Fruit fly (Drosophila melanogaster) whole organism, embryonic: Measurements from ENCODE around the gene CG5909.

ENCODE experiments used
- Asciz ChIP-seq: fragments of 200-800 bp; sonication (Bioruptor generic); optimal IDR thresholded peaks from 2 replicates; lab custom pipeline; 2017; ENCODE audit warnings: missing biosample characterization, mild to moderate bottlenecking, missing genetic modification characterization, missing genetic modification reagents
- CG10543 ChIP-seq: fragments of 200-800 bp; sonication (Bioruptor generic); optimal IDR thresholded peaks from 3 replicates; lab custom pipeline; 2017; ENCODE audit warnings: missing biosample characterization, mild to moderate bottlenecking, missing genetic modification characterization, moderate library complexity
- CG11695 ChIP-seq: fragments of 200-800 bp; sonication (Bioruptor generic); IDR thresholded peaks from 3 replicates; pipeline ENCODE4 v1.3.6; 2022; ENCODE audit warnings: missing biosample characterization, missing genetic modification characterization
- CG12104 ChIP-seq: fragments of 200-800 bp; sonication (Bioruptor generic); optimal IDR thresholded peaks from 3 replicates; lab custom pipeline; 2016; ENCODE audit warnings: missing biosample characterization, missing genetic modification characterization
- CG12236 ChIP-seq: fragments of 200-800 bp; sonication (Bioruptor generic); optimal IDR thresholded peaks from 2 replicates; lab custom pipeline; 2016; ENCODE audit warnings: missing biosample characterization, missing genetic modification characterization
- CG12769 ChIP-seq: fragments of 200-800 bp; sonication (Bioruptor generic); optimal IDR thresholded peaks from 2 replicates; lab custom pipeline; 2019; ENCODE audit warnings: missing biosample characterization, mild to moderate bottlenecking, missing genetic modification characterization, moderate library complexity
- CG13424 ChIP-seq: fragments of 200-800 bp; sonication (Bioruptor generic); optimal IDR thresholded peaks from 2 replicates; lab custom pipeline; 2019; ENCODE audit warnings: missing biosample characterization, mild to moderate bottlenecking, missing genetic modification characterization, moderate library complexity
- CG13894 ChIP-seq: fragments of 200-800 bp; sonication (Bioruptor generic); optimal IDR thresholded peaks from 3 replicates; lab custom pipeline; 2018; ENCODE audit warnings: missing biosample characterization, mild to moderate bottlenecking, missing genetic modification characterization, moderate library complexity
- CG16779 ChIP-seq: fragments of 200-800 bp; sonication (Bioruptor generic); IDR thresholded peaks from 2 replicates; pipeline ENCODE4 v1.3.6; 2022; ENCODE audit warnings: missing biosample characterization, missing genetic modification characterization
- CG17328 ChIP-seq: fragments of 200-800 bp; sonication (Bioruptor generic); IDR thresholded peaks from 2 replicates; pipeline ENCODE4 v1.3.6; 2022; ENCODE audit warnings: missing biosample characterization, missing genetic modification characterization
- CG18262 ChIP-seq: fragments of 200-800 bp; optimal IDR thresholded peaks from 3 replicates; lab custom pipeline; 2019; ENCODE audit warnings: missing biosample characterization, mild to moderate bottlenecking, missing genetic modification characterization, moderate library complexity
- CG2116 ChIP-seq: fragments of 200-800 bp; sonication (Bioruptor generic); optimal IDR thresholded peaks from 3 replicates; lab custom pipeline; 2018; ENCODE audit warnings: missing biosample characterization, mild to moderate bottlenecking, missing genetic modification characterization
- CG2120 ChIP-seq: fragments of 200-800 bp; sonication (Bioruptor generic); optimal IDR thresholded peaks from 3 replicates; lab custom pipeline; 2016; ENCODE audit warnings: missing biosample characterization, missing genetic modification characterization
- CG2889 ChIP-seq: fragments of 200-800 bp; sonication (Bioruptor generic); IDR thresholded peaks from 3 replicates; pipeline ENCODE4 v1.3.6; 2022; ENCODE audit warnings: missing biosample characterization, missing genetic modification characterization
- CG31365 ChIP-seq: fragments of 200-800 bp; sonication (Bioruptor generic); optimal IDR thresholded peaks from 2 replicates; lab custom pipeline; 2018; ENCODE audit warnings: missing biosample characterization, mild to moderate bottlenecking, missing genetic modification characterization
- CG32532 ChIP-seq: fragments of 200-800 bp; sonication (Bioruptor generic); IDR thresholded peaks from 2 replicates; pipeline ENCODE4 v1.3.6; 2022; ENCODE audit warnings: missing biosample characterization, missing genetic modification characterization
- CG33213 ChIP-seq: fragments of 200-800 bp; sonication (Bioruptor generic); optimal IDR thresholded peaks from 3 replicates; lab custom pipeline; 2016; ENCODE audit warnings: missing biosample characterization, missing genetic modification characterization
- CG3847 ChIP-seq: fragments of 200-800 bp; sonication (Bioruptor generic); IDR thresholded peaks from 2 replicates; pipeline ENCODE4 v1.3.6; 2022; ENCODE audit warnings: missing biosample characterization, missing genetic modification characterization
- CG4360 ChIP-seq: fragments of 200-800 bp; sonication (Bioruptor generic); IDR thresholded peaks from 2 replicates; pipeline ENCODE4 v1.3.6; 2022; ENCODE audit warnings: missing biosample characterization, missing genetic modification characterization
- CG5180 ChIP-seq: fragments of 200-800 bp; sonication (Bioruptor generic); optimal IDR thresholded peaks from 3 replicates; lab custom pipeline; 2017; ENCODE audit warnings: missing biosample characterization, missing genetic modification characterization, mild to moderate bottlenecking, moderate library complexity, missing genetic modification reagents
- CG6813 ChIP-seq: fragments of 200-800 bp; sonication (Bioruptor generic); optimal IDR thresholded peaks from 2 replicates; lab custom pipeline; 2017; ENCODE audit warnings: missing biosample characterization, missing genetic modification characterization, mild to moderate bottlenecking, moderate library complexity, missing genetic modification reagents
- CG7556 ChIP-seq: fragments of 200-800 bp; sonication (Bioruptor generic); optimal IDR thresholded peaks from 2 replicates; lab custom pipeline; 2017; ENCODE audit warnings: missing biosample characterization, mild to moderate bottlenecking, missing genetic modification characterization
- CG8290 ChIP-seq, 3 experiments: fragments of 200-800 bp; sonication (Bioruptor generic); optimal IDR thresholded peaks; 2 replicates each; lab custom pipeline; 2016 to 2019; ENCODE audit warnings: missing biosample characterization in 3 of 3, missing genetic modification characterization in 3 of 3, mild to moderate bottlenecking in 2 of 3, moderate library complexity in 1 of 3
- Camta ChIP-seq: fragments of 200-800 bp; sonication (Bioruptor generic); optimal IDR thresholded peaks from 2 replicates; lab custom pipeline; 2016; ENCODE audit warnings: missing biosample characterization, missing genetic modification characterization
- CrebB ChIP-seq: fragments of 200-800 bp; sonication (Bioruptor generic); optimal IDR thresholded peaks from 3 replicates; lab custom pipeline; 2018; ENCODE audit warnings: missing biosample characterization, mild to moderate bottlenecking, missing genetic modification characterization
- D19A ChIP-seq: fragments of 200-800 bp; optimal IDR thresholded peaks from 3 replicates; lab custom pipeline; 2019; ENCODE audit warnings: missing biosample characterization, mild to moderate bottlenecking, missing genetic modification characterization, moderate library complexity
- H2.0 ChIP-seq: fragments of 200-800 bp; sonication (Bioruptor generic); IDR thresholded peaks from 2 replicates; pipeline ENCODE4 v1.3.6; 2022; ENCODE audit warnings: missing biosample characterization, missing genetic modification characterization
- MBD-R2 ChIP-seq: fragments of 200-800 bp; sonication (Bioruptor generic); IDR thresholded peaks from 2 replicates; pipeline ENCODE4 v1.3.6; 2022; ENCODE audit warnings: missing biosample characterization, missing genetic modification characterization
- Mes4 ChIP-seq: fragments of 200-800 bp; sonication (Bioruptor generic); optimal IDR thresholded peaks from 2 replicates; lab custom pipeline; 2016; ENCODE audit warnings: missing biosample characterization, missing genetic modification characterization
- NK7.1 ChIP-seq: fragments of 200-800 bp; sonication (Bioruptor generic); optimal IDR thresholded peaks from 3 replicates; lab custom pipeline; 2016; ENCODE audit warnings: missing biosample characterization, missing genetic modification characterization
- Opbp ChIP-seq: fragments of 200-800 bp; sonication (Bioruptor generic); IDR thresholded peaks from 3 replicates; pipeline ENCODE4 v1.3.6; 2022; ENCODE audit warnings: missing biosample characterization, missing genetic modification characterization; ENCODE audit not compliant: partially characterized antibody
- Pdp1 ChIP-seq, 2 experiments: fragments of 200-800 bp; sonication (Bioruptor generic); optimal IDR thresholded peaks; 3 replicates each; lab custom pipeline; 2016; ENCODE audit warnings: missing biosample characterization in 2 of 2, missing genetic modification characterization in 2 of 2, mild to moderate bottlenecking in 1 of 2, moderate library complexity in 1 of 2
- Spps ChIP-seq: fragments of 200-800 bp; sonication (Bioruptor generic); optimal IDR thresholded peaks from 2 replicates; lab custom pipeline; 2018; ENCODE audit warnings: missing biosample characterization, mild to moderate bottlenecking, missing genetic modification characterization
- Sry-β ChIP-seq: fragments of 200-800 bp; sonication (Bioruptor generic); optimal IDR thresholded peaks from 2 replicates; lab custom pipeline; 2018; ENCODE audit warnings: missing biosample characterization, mild to moderate bottlenecking, missing genetic modification characterization, moderate library complexity
- Tbp ChIP-seq: fragments of >200 bp; optimal IDR thresholded peaks from 2 replicates; lab custom pipeline; 2018; ENCODE audit warnings: missing biosample characterization, missing genetic modification characterization
- YL-1 ChIP-seq: fragments of 200-800 bp; sonication (Bioruptor generic); optimal IDR thresholded peaks from 3 replicates; lab custom pipeline; 2017; ENCODE audit warnings: missing biosample characterization, mild to moderate bottlenecking, missing genetic modification characterization
- aop ChIP-seq: fragments of 200-800 bp; sonication (Bioruptor generic); IDR thresholded peaks from 2 replicates; pipeline ENCODE4 v1.3.6; 2022; ENCODE audit warnings: missing biosample characterization, missing genetic modification characterization
- bab2 ChIP-seq: fragments of 200-800 bp; sonication (Bioruptor generic); optimal IDR thresholded peaks from 2 replicates; lab custom pipeline; 2016; ENCODE audit warnings: missing biosample characterization, missing genetic modification characterization
- bowl ChIP-seq: fragments of 200-800 bp; sonication (Bioruptor generic); IDR thresholded peaks from 2 replicates; pipeline ENCODE4 v1.3.6; 2022; ENCODE audit warnings: missing biosample characterization, missing genetic modification characterization
- dpn ChIP-seq, 2 experiments: fragments of 200-800 bp; sonication (Bioruptor generic); optimal IDR thresholded peaks; 3 replicates each; lab custom pipeline; 2016; ENCODE audit warnings: missing biosample characterization in 2 of 2, missing genetic modification characterization in 2 of 2
- en ChIP-seq: fragments of 200-800 bp; sonication (Bioruptor generic); optimal IDR thresholded peaks from 2 replicates; lab custom pipeline; 2016; ENCODE audit warnings: missing biosample characterization, missing genetic modification characterization
- fd96Cb ChIP-seq: fragments of 200-800 bp; sonication (Bioruptor generic); optimal IDR thresholded peaks from 2 replicates; lab custom pipeline; 2018; ENCODE audit warnings: missing biosample characterization, mild to moderate bottlenecking, missing genetic modification characterization, moderate library complexity
- hth ChIP-seq: fragments of >200 bp; optimal IDR thresholded peaks from 2 replicates; lab custom pipeline; 2017; ENCODE audit warnings: inconsistent platforms
- ken ChIP-seq: fragments of 200-800 bp; sonication (Bioruptor generic); IDR thresholded peaks from 3 replicates; pipeline ENCODE4 v1.3.6; 2022; ENCODE audit warnings: missing biosample characterization, missing genetic modification characterization
- peb ChIP-seq: fragments of 200-800 bp; sonication (Bioruptor generic); IDR thresholded peaks from 2 replicates; pipeline ENCODE4 v1.3.6; 2022; ENCODE audit warnings: missing biosample characterization, missing genetic modification characterization
- pho ChIP-seq: fragments of 200-800 bp; sonication (Bioruptor generic); optimal IDR thresholded peaks from 2 replicates; lab custom pipeline; 2016; ENCODE audit warnings: missing biosample characterization, missing genetic modification characterization
- rib ChIP-seq: fragments of 200-800 bp; sonication (Bioruptor generic); IDR thresholded peaks from 2 replicates; pipeline ENCODE4 v1.3.6; 2022; ENCODE audit warnings: missing biosample characterization, missing genetic modification characterization
- sisA ChIP-seq: fragments of 200-800 bp; sonication (Bioruptor generic); IDR thresholded peaks from 2 replicates; pipeline ENCODE4 v1.3.6; 2022; ENCODE audit warnings: missing biosample characterization, missing genetic modification characterization
- sug ChIP-seq: fragments of 200-800 bp; optimal IDR thresholded peaks from 2 replicates; lab custom pipeline; 2019; ENCODE audit warnings: missing biosample characterization, mild to moderate bottlenecking, missing genetic modification characterization, moderate library complexity
- tgo ChIP-seq: fragments of 200-800 bp; sonication (Bioruptor generic); IDR thresholded peaks from 3 replicates; pipeline ENCODE4 v1.3.6; 2022; ENCODE audit warnings: missing biosample characterization, missing genetic modification characterization
- ttk ChIP-seq: fragments of 200-800 bp; sonication (Bioruptor generic); IDR thresholded peaks from 2 replicates; pipeline ENCODE4 v2.1.2; 2022; ENCODE audit warnings: missing biosample characterization, missing genetic modification characterization
- vnd ChIP-seq: fragments of 200-800 bp; sonication (Bioruptor generic); IDR thresholded peaks from 3 replicates; pipeline ENCODE4 v1.3.6; 2022; ENCODE audit warnings: missing biosample characterization, missing genetic modification characterization; ENCODE audit not compliant: partially characterized antibody

CG5909 gene

DNA sequence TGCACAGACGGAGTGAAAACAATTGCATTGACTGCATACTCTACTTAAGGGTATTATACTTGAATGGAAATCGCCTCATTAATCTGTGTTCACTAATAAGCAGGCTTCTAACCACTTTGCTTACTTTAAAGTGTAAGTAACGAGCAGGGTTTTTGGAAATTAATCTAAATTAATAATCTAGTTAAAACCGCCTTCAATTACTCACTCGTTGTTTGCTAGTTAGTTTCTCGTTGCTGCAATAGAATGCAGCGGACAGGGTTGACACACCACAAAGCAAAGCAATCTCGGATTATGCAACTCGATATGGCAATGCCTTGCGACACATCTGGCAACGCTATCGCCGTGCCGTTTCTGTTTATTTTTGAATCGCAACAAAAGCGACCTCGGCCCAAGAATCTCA, 21.0 kb upstream of the CG5909 start (continued):
- TF ChIP-seq pho (GFP tag; lab: Kevin White, UChicago) (no peak), YL-1 (GFP tag; lab: Kevin White, UChicago) (no peak), CG12104 (no peak), Opbp (GFP tag; lab: Robert Waterston, UW) (peak; percentile 26; the same call in 1 of the 3 replicates), bab2 (no peak), tgo (GFP tag; lab: Robert Waterston, UW) (no peak), Sry-β (GFP tag; lab: Kevin White, UChicago) (no peak), CG4360 (GFP tag; lab: Robert Waterston, UW) (no peak), CG6813 (GFP tag; lab: Kevin White, UChicago) (no peak), CG11695 (GFP tag; lab: Robert Waterston, UW) (no peak), Pdp1 (GFP tag; optimal IDR thresholded peaks at IDR 0.05; lab: Kevin White, UChicago) (peak in 1 of 2 experiments; percentile 84), aop (GFP tag; lab: Robert Waterston, UW) (no peak), CG12769 (tag; lab: Kevin White, UChicago) (no peak), CG3847 (GFP tag; lab: Robert Waterston, UW) (0 out of 2 replicates have a peak, but pooled peaks have one; percentile 5), CG2116 (GFP tag; lab: Kevin White, UChicago) (no peak), CG5180 (GFP tag; lab: Kevin White, UChicago) (no peak), CG13894 (tag; lab: Kevin White, UChicago) (no peak), CG7556 (GFP tag; lab: Kevin White, UChicago) (no peak), hth (no peak), CG17328 (no peak), ttk (GFP tag; lab: Robert Waterston, UW) (no peak), Spps (no peak), CG10543 (GFP tag; lab: Kevin White, UChicago) (no peak), CG2120 (no peak), bowl (no peak), fd96Cb (tag; lab: Kevin White, UChicago) (peak; percentile 12), dpn (GFP tag; optimal IDR thresholded peaks at IDR 0.05; lab: Kevin White, UChicago) (no peak), ken (GFP tag; lab: Robert Waterston, UW) (no peak), H2.0 (GFP tag; lab: Robert Waterston, UW) (no peak), Camta (GFP tag; lab: Kevin White, UChicago) (peak; percentile 5), rib (GFP tag; lab: Robert Waterston, UW) (no peak), CG12236 (GFP tag; lab: Kevin White, UChicago) (no peak), CG13424 (tag; lab: Kevin White, UChicago) (no peak), CG31365 (tag; lab: Kevin White, UChicago) (no peak), CG32532 (GFP tag; lab: Robert Waterston, UW) (no peak), en (no peak), CrebB (tag; lab: Kevin White, UChicago) (no peak), D19A (tag; lab: Kevin White, UChicago) (peak; percentile 83), peb (GFP tag; lab: Robert Waterston, UW) (no peak), MBD-R2 (no peak), vnd (GFP tag; lab: Robert Waterston, UW) (no peak), CG8290 (GFP tag; optimal IDR thresholded peaks at IDR 0.05; lab: Kevin White, UChicago) (peak; percentile 17), CG8290 (tag; optimal IDR thresholded peaks at IDR 0.05; lab: Kevin White, UChicago) (no peak), NK7.1 (no peak), sug (tag; lab: Kevin White, UChicago) (no peak), CG18262 (tag; lab: Kevin White, UChicago) (peak; percentile 17), Tbp (GFP tag; lab: Kevin White, UChicago) (no peak), CG2889 (GFP tag; lab: Robert Waterston, UW) (no peak), CG33213 (no peak), CG16779 (GFP tag; lab: Robert Waterston, UW) (no peak), Mes4 (GFP tag; lab: Kevin White, UChicago) (no peak), Asciz (GFP tag; lab: Kevin White, UChicago) (no peak), sisA (no peak)
